Worm (Caenorhabditis elegans): Measurements from ENCODE around the gene ZK1010.4.
A peak's percentile ranks its signal among the peaks of the same experiment; 100 is the strongest.

Gene ZK1010.4

DNA sequence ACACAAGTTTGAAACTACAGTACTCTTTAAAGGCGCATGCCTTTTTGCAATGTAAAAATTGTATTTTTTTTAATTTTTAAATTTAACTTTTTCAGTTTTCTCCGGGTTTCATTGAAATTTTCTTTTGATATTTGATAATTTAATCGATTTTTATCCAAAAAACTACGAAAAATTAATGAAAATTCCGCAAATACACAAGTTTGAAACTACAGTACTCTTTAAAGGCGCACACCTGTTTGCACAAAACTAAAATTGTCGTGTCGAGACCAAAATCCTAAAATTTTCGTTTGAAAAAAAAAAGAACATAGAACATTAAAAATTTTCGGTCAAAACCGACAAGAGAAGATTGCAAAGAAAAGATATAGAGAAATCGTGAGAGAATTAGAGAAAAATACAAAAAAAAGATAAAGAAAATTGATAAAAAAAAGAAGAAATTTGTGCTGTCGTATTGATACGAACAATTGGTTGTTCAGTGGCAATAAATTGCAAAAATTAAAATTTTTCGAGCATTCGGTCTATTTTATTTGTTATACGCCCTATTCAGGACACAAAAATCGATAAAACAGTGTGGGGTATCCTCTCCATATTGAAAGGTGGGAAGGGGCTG lies 13.3 kb upstream of the ZK1010.4 start:
- TF ChIP-seq dao-5 (tag; optimal IDR thresholded peaks at IDR 0.05) (no peak), W03F9.2 (tag; optimal IDR thresholded peaks at IDR 0.05) (no peak), him-1 (tag; optimal IDR thresholded peaks at IDR 0.05) (no peak)

DNA sequence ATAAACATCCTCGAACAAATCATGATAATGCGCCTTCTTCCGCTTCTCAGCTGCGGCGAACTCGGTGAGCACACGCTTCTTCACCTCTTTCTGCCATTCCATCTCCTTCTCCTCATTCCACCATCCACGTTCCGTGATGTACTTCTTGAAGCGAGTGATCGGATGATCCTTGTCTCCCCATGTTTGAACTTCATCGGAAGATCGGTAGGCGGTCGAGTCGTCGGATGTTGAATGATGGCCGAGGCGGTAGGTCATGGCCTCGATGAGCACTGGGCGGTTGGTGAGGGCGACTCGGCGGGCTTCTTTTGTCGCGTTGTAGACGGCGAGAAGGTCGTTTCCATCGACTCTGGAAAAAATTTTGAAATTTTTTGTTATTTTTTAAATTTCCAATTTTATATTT lies 12.5 kb upstream of the ZK1010.4 start:
- TF ChIP-seq dao-5 (tag; optimal IDR thresholded peaks at IDR 0.05) (no peak), him-1 (tag; optimal IDR thresholded peaks at IDR 0.05) (no peak), W03F9.2 (tag; optimal IDR thresholded peaks at IDR 0.05) (no peak)

DNA sequence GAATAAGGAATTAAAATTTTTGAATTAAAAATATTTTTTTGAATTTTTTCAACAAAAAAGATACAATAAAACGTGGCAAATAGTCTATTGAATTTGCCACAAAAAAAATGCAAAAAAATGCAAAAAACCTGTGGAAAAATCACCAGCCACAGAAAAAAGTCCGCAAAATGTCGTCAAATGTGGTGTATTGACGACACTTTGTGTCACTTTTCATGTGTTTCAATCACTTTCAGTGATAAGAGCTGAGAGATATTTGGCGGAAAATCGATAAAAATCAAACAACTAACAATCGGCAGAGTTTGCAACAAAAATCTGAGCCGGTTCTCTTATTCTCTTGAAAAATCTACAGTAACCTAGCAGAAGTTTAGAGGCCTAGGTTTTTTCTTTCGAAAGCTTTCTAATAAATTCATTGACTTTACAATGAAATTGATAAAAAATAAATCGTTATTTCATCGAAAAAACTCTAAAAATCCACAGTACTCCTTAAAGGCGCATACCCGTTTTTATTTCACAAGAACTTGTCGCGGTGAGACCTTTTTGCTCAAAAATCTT lies 9.0 kb upstream of the ZK1010.4 start:
- TF ChIP-seq him-1 (tag; optimal IDR thresholded peaks at IDR 0.05) (no peak), dao-5 (tag; optimal IDR thresholded peaks at IDR 0.05) (no peak), W03F9.2 (tag; optimal IDR thresholded peaks at IDR 0.05) (peak; percentile 10)

DNA sequence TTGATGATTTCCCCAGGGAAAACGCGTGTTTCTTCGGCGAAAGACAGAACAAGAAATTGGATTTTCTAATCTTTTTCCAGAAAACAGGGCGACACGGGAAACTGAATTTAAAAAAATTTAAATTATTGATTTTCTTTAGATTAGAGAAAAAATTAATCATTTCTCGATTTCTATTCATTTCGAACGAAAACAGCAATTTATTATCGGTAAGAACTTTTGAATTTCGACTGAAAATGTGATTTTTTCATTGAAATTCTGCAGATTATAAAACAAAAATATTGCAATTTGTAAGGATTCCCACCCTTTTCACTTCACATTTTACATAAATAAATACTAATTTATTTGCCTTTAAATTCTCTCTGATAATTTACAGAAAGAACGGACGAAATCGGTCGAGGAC lies 8.5 kb upstream of the ZK1010.4 start, which contains the start of gene bckd-1A:
Gene bckd-1A, minus strand, starts transcription at position 101 of the 400 bp plus-strand sequence.
- TF ChIP-seq him-1 (tag; optimal IDR thresholded peaks at IDR 0.05) (no peak), dao-5 (tag; optimal IDR thresholded peaks at IDR 0.05) (no peak), W03F9.2 (tag; optimal IDR thresholded peaks at IDR 0.05) (no peak)

DNA sequence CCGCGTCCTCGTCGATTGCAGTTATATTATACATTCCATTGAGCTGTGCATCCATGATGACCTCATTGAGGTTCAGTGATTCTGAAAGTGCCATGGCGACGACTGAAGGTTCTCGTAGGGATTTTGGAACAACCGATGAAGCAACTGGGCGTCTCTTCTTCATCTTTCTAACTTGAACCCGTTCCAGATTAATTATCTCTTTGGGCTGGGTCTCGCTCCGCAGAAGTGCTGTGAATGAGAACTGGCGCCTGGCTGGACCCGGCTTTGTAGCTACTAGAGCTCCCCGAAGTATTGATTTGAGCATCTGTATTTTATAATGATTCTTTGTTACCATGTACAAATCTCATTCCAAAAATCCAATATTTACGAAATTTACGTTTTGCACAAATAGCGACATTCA lies 3.3 kb upstream of the ZK1010.4 start, which contains the start of gene ZK1010.2:
Gene ZK1010.2, minus strand, starts transcription at position 304 of the 400 bp plus-strand sequence.
- TF ChIP-seq W03F9.2 (tag; optimal IDR thresholded peaks at IDR 0.05) (no peak), dao-5 (tag; optimal IDR thresholded peaks at IDR 0.05) (no peak), him-1 (tag; optimal IDR thresholded peaks at IDR 0.05) (no peak)

DNA sequence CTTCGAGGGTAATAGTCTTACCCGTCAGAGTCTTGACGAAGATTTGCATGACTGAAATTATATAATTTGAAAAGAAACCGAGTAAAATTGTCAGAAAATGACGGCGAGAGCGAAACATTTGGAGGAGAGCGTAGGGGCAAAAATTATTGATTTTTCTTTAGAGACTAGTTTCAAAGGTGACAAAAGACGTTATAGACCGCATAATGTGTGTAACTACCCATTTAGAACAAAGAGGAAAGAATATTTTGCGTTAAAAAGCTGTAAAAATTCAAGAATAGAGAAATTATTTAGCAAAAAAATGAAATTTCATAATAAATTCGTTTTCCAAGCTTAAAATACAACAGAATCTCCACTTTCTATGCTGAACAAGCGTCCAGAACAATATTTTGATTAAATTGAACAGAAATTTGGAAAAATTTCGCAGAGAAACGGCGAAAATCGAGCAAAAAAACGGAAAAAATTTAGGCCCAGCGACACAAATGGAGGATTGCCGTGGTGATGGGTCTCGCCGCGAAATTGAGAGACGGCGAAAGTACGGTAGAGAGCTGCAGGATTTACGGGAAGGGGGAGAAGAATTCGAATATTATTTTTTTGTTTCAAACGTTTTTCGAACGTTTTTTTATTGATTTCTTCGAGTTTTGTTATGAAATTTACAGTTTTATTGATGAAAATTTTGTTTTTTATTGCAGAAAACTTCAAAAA lies 2.2 kb upstream of the ZK1010.4 start, which contains the start of the genes ubq-2 and frg-1:
Gene ubq-2, minus strand, starts transcription at position 51 of the 702 bp plus-strand sequence.
Gene frg-1, plus strand, starts transcription at position 690 of the 702 bp plus-strand sequence.
- peak; percentile 78 for TF ChIP-seq W03F9.2 (tag; optimal IDR thresholded peaks at IDR 0.05)
- TF ChIP-seq dao-5 (tag; optimal IDR thresholded peaks at IDR 0.05) = no peak
- peak; percentile 59 for TF ChIP-seq him-1 (tag; optimal IDR thresholded peaks at IDR 0.05)

DNA sequence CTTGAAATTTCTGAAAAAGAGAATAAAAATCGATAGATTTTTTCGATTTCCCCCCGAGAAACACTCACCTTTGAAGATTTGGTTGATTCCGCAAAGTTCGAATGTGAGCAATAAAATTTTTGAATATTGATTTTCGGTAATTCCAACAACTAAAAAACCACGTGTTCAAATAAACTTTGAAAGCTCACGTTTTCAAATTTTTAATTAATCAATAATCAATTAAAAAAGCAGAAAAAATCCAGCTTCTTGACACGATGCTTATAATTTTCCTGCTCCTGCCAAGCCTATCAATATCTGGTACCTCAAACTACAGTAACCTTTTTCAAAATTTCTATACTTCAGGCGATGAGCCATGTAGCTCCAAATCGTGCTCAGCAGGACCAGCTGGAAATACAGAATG lies 6.5 kb downstream of the ZK1010.4 start, which contains the start of gene ZK1010.5:
Gene ZK1010.5, minus strand, starts transcription at position 101 of the 400 bp plus-strand sequence.
- TF ChIP-seq him-1 (tag; optimal IDR thresholded peaks at IDR 0.05) (no peak), W03F9.2 (tag; optimal IDR thresholded peaks at IDR 0.05) (no peak), dao-5 (tag; optimal IDR thresholded peaks at IDR 0.05) (no peak)

DNA sequence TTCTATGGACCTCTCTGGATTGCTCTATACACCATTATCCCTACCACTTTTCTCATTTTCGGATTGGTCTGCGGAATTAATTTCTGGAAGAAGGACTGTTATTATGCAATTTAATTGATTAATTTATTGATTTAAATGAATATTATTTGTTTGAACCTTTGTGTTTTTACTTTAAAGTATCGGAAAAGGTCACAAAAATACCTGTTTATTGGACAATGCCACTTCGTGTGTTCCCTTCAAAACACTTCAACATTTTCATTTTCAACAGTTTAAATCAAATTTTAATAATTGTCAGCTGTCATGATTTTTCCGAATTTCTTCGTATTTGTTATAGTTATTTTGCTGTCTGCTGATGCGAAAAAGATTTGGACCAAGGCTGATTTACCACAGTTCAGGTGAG lies 10.1 kb downstream of the ZK1010.4 start, which contains the start of gene ZK1010.12:
Gene ZK1010.12, plus strand, starts transcription at position 301 of the 400 bp plus-strand sequence.
- no peak for TF ChIP-seq him-1 (tag; optimal IDR thresholded peaks at IDR 0.05)

DNA sequence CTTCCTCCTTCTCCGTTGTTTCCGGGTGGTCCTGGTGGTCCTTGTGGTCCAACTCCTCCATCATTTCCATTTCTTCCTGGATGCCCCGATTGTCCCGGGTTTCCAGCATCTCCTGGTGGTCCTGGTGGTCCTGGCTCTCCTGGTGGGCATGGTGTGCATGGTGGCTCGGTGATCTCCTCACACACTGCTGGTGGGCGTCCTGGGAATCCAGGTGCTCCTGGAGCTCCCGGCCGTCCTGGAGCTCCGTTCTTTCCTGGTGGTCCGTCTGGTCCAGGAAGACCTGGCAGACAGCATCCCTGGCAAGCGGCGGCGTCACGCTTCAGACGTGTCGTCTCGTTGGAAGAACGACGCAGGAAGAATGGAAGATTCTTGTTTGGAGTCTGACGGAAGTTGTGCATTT lies 12.2 kb downstream of the ZK1010.4 start:
- TF ChIP-seq W03F9.2 (tag; optimal IDR thresholded peaks at IDR 0.05) (no peak), dao-5 (tag; optimal IDR thresholded peaks at IDR 0.05) (no peak), him-1 (tag; optimal IDR thresholded peaks at IDR 0.05) (no peak)

DNA sequence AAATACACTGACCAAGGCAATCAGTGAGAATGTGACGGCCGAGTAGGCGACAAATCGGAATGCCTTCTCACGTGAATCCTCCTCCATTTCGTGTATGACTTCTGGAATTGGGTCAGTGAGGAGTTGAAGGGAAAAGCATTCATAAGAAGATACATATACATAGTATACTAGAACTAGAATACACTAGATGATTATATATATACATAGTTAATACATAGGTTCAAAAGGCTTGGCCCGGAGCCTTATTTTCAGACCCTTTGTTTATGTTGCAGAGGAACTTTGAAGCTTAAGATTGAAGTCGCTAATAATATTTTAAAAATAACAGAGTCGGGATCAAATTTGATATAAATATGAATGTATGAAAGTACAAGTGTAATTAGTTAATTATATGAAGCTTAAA lies 12.7 kb downstream of the ZK1010.4 start, which contains the start of gene col-97:
Gene col-97, minus strand, starts transcription at position 101 of the 400 bp plus-strand sequence.
- TF ChIP-seq W03F9.2 (tag; optimal IDR thresholded peaks at IDR 0.05) (no peak), dao-5 (tag; optimal IDR thresholded peaks at IDR 0.05) (no peak), him-1 (tag; optimal IDR thresholded peaks at IDR 0.05) (no peak)

DNA sequence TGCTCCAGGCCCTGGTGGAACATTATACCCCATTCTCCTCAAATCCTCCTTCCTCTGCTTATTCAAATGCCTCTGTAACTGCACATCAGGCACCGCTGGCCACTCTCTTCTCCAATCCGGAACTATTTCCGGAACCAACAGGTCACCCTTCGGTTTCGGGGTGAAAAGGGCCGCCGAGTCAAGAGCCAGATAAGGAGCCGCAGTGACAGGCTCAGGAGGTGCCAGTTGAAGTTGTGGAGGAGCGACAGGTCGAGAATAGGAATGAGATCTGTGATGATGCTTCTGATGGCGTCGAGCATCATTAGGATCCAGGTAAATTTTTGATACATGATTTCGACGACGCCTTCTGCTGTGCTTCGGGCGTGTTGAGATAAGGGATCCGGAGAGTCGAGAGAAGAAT lies 17.4 kb downstream of the ZK1010.4 start:
- TF ChIP-seq dao-5 (tag; optimal IDR thresholded peaks at IDR 0.05) (no peak), him-1 (tag; optimal IDR thresholded peaks at IDR 0.05) (no peak), W03F9.2 (tag; optimal IDR thresholded peaks at IDR 0.05) (no peak)

DNA sequence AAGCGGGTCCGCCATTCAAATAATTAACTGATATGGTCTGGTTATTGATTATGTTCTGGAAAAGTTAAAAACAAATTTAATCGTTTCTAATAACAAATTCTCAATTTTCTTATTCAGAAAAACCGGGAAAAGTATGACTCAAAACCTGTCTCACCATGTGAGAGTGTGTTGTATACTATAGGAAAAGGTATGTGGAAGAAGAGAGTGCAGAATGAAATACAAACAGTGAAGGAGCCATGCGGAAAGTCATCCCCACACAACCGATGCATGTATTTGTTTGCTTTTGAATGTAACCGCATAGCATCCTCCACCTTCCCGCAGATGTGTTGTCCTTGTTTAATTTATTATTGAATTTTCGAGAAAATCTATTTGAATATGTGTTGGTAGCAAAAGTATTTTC lies 19.6 kb downstream of the ZK1010.4 start, which contains the start of gene ZK1010.8:
Gene ZK1010.8, minus strand, starts transcription at position 214 of the 400 bp plus-strand sequence.
- no peak for TF ChIP-seq dao-5 (tag; optimal IDR thresholded peaks at IDR 0.05)
- no peak for TF ChIP-seq him-1 (tag; optimal IDR thresholded peaks at IDR 0.05)
- no peak for TF ChIP-seq W03F9.2 (tag; optimal IDR thresholded peaks at IDR 0.05)

DNA sequence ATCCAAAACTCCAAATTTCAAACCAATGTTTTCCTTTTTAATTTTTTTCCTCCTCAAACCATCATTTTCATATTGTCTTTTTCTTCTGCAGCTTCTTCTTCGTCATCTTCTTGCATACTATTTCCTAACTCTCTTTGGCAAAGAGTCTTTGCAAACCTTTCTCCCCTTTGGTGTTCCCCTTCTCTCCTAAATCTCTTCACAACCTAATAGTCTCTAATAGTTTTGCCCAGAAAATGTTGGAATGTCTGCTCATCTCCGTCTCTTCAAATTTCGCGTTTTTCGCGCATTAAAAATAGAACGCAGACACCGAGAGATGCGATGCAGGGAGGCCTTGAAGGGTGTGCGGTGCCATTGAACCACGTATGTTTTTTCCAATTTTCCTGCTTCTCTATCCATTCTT lies 21.2 kb downstream of the ZK1010.4 start, which contains the start of gene ZK1010.10:
Gene ZK1010.10, plus strand, starts transcription at position 286 of the 400 bp plus-strand sequence.
- TF ChIP-seq dao-5 (tag; optimal IDR thresholded peaks at IDR 0.05) (no peak), him-1 (tag; optimal IDR thresholded peaks at IDR 0.05) (no peak), W03F9.2 (tag; optimal IDR thresholded peaks at IDR 0.05) (no peak)

DNA sequence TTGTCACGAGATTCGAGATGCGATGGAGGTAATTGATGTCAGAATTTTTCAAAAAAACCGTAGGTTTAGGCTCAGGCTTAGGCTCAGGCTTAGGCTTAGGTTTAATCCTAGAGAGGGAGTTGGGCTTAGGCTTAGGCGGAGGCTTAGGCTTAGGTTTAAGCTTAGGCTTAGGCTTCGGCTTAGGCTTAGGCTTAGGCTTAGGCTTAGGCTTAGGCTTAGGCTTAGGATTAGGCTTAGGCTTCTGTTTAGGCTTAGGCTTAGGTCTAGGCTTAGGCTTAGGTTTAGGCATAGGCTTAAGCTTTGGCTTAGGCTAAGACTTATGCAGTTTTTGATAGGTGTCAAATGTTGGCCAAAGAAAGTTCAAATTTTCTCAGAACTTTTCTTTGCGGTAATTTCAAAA lies 23.4 kb downstream of the ZK1010.4 start:
- no peak for TF ChIP-seq him-1 (tag; optimal IDR thresholded peaks at IDR 0.05)
- TF ChIP-seq W03F9.2 (tag; optimal IDR thresholded peaks at IDR 0.05) = no peak
